Worm (Caenorhabditis elegans) whole organism, L1 larva: ENCODE measurements around the gene ham-3.

Experiments used
- C34B4.2 ChIP-seq: sonication (generic microtip); optimal IDR thresholded peaks from 2 replicates; lab custom pipeline; 2017; ENCODE audit warnings: mild to moderate bottlenecking, missing genetic modification characterization, missing compliant biosample characterization
- alr-1 ChIP-seq: fragments of 200-800 bp; sonication (Bioruptor generic); optimal IDR thresholded peaks from 2 replicates; lab custom pipeline; 2018; ENCODE audit warnings: borderline replicate concordance, mild to moderate bottlenecking, missing genetic modification characterization, missing compliant biosample characterization
- blmp-1 ChIP-seq: fragments of 150-350 bp; optimal IDR thresholded peaks from 2 replicates; lab custom pipeline; 2014; ENCODE audit warnings: missing biosample characterization, missing genetic modification characterization
- ceh-63 ChIP-seq: fragments of 200-800 bp; sonication (Bioruptor generic); optimal IDR thresholded peaks from 2 replicates; lab custom pipeline; 2018; ENCODE audit warnings: mild to moderate bottlenecking, missing genetic modification characterization, missing compliant biosample characterization
- ceh-8 ChIP-seq: fragments of 200-800 bp; sonication (Bioruptor generic); optimal IDR thresholded peaks from 2 replicates; lab custom pipeline; 2018; ENCODE audit warnings: mild to moderate bottlenecking, missing genetic modification characterization, moderate library complexity, missing compliant biosample characterization
- ceh-82 ChIP-seq, 3 experiments: fragments of 150-350 bp in 1 of 3; sonication (generic microtip) in 2 of 3; optimal IDR thresholded peaks; 2 replicates each; lab custom pipeline; 2014 to 2017; ENCODE audit warnings: missing biosample characterization in 3 of 3, missing genetic modification characterization in 3 of 3
- ceh-90 ChIP-seq: sonication (generic microtip); optimal IDR thresholded peaks from 2 replicates; lab custom pipeline; 2016; ENCODE audit warnings: missing genetic modification characterization, missing compliant biosample characterization
- dpl-1 ChIP-seq, 3 experiments: fragments of 150-350 bp in 2 of 3; sonication (generic microtip) in 1 of 3; optimal IDR thresholded peaks; 2 replicates each; lab custom pipeline; 2014 to 2017; ENCODE audit warnings: missing biosample characterization in 3 of 3, missing genetic modification characterization in 3 of 3, missing genetic modification reagents in 3 of 3
- efl-1 ChIP-seq, 4 experiments: fragments of 150-350 bp; optimal IDR thresholded peaks in 3 of 4; peaks in 1 of 4; 1 replicate in 1 of 4; 2 replicates in 3 of 4; lab custom pipeline; 2014; ENCODE audit warnings: missing biosample characterization in 2 of 4, missing genetic modification characterization in 2 of 4, missing genetic modification reagents in 2 of 4
- elt-2 ChIP-seq: sonication (generic microtip); optimal IDR thresholded peaks from 2 replicates; lab custom pipeline; 2016; ENCODE audit warnings: missing genetic modification characterization, mild to moderate bottlenecking, inconsistent platforms, missing compliant biosample characterization, missing genetic modification reagents
- fkh-10 ChIP-seq: sonication (generic microtip); optimal IDR thresholded peaks from 2 replicates; lab custom pipeline; 2017; ENCODE audit warnings: missing biosample characterization, missing genetic modification reagents, missing genetic modification characterization
- fkh-8 ChIP-seq: sonication (generic microtip); optimal IDR thresholded peaks from 2 replicates; lab custom pipeline; 2016; ENCODE audit warnings: mild to moderate bottlenecking, missing genetic modification characterization, missing compliant biosample characterization
- fos-1 ChIP-seq: fragments of 150-350 bp; optimal IDR thresholded peaks from 2 replicates; lab custom pipeline; 2014; ENCODE audit warnings: missing biosample characterization, missing genetic modification characterization
- hlh-17 ChIP-seq: fragments of 200-800 bp; sonication (Bioruptor generic); optimal IDR thresholded peaks from 2 replicates; lab custom pipeline; 2018; ENCODE audit warnings: missing genetic modification characterization, mild to moderate bottlenecking, missing compliant biosample characterization, moderate library complexity, borderline replicate concordance
- irx-1 ChIP-seq: sonication (generic microtip); optimal IDR thresholded peaks from 2 replicates; lab custom pipeline; 2016; ENCODE audit warnings: missing genetic modification characterization, missing compliant biosample characterization
- jun-1 ChIP-seq: fragments of 150-350 bp; optimal IDR thresholded peaks from 2 replicates; lab custom pipeline; 2014; ENCODE audit warnings: missing biosample characterization, missing genetic modification reagents, missing genetic modification characterization
- lin-14 ChIP-seq: fragments of 200-800 bp; sonication (Bioruptor generic); optimal IDR thresholded peaks from 2 replicates; lab custom pipeline; 2018; ENCODE audit warnings: mild to moderate bottlenecking, missing genetic modification characterization, moderate library complexity, missing compliant biosample characterization
- lin-15B ChIP-seq: fragments of 150-350 bp; sonication (generic microtip); optimal IDR thresholded peaks from 3 replicates; lab custom pipeline; 2014; ENCODE audit warnings: missing biosample characterization, missing genetic modification characterization
- lin-35 ChIP-seq, 2 experiments: fragments of 150-350 bp; optimal IDR thresholded peaks; 2 replicates each; lab custom pipeline; 2014; ENCODE audit warnings: missing biosample characterization in 2 of 2, missing genetic modification characterization in 2 of 2, missing genetic modification reagents in 2 of 2
- lin-39 ChIP-seq: fragments of 150-350 bp; optimal IDR thresholded peaks from 2 replicates; lab custom pipeline; 2014; ENCODE audit warnings: missing biosample characterization, missing genetic modification reagents, missing genetic modification characterization
- lsy-2 ChIP-seq, 2 experiments: fragments of 150-350 bp; optimal IDR thresholded peaks; 2 replicates each; lab custom pipeline; 2014; ENCODE audit warnings: missing biosample characterization in 2 of 2, missing genetic modification characterization in 2 of 2
- mdl-1 ChIP-seq, 2 experiments: fragments of 150-350 bp; optimal IDR thresholded peaks; 2 replicates each; lab custom pipeline; 2014 to 2017; ENCODE audit warnings: missing biosample characterization in 2 of 2, missing genetic modification characterization in 2 of 2, inconsistent platforms in 1 of 2
- mep-1 ChIP-seq: fragments of 150-350 bp; optimal IDR thresholded peaks from 2 replicates; lab custom pipeline; 2014; ENCODE audit warnings: missing biosample characterization, missing genetic modification characterization
- nhr-11 ChIP-seq: fragments of 150-350 bp; optimal IDR thresholded peaks from 2 replicates; lab custom pipeline; 2014; ENCODE audit warnings: missing biosample characterization, missing genetic modification characterization
- nhr-12 ChIP-seq: sonication (generic microtip); optimal IDR thresholded peaks from 2 replicates; lab custom pipeline; 2017; ENCODE audit warnings: missing biosample characterization, missing genetic modification characterization
- nhr-19 ChIP-seq: fragments of 200-800 bp; sonication (Bioruptor generic); conservative IDR thresholded peaks from 2 replicates; pipeline ENCODE4 v1.3.6; 2022; ENCODE audit warnings: missing genetic modification characterization, missing compliant biosample characterization
- pag-3 ChIP-seq: sonication (generic microtip); optimal IDR thresholded peaks from 2 replicates; lab custom pipeline; 2017; ENCODE audit warnings: missing genetic modification characterization, mild to moderate bottlenecking, missing compliant biosample characterization, antibody characterized with exemption, borderline replicate concordance; ENCODE audit not compliant: insufficient read depth
- pax-3 ChIP-seq: fragments of 200-800 bp; sonication (Bioruptor generic); optimal IDR thresholded peaks from 2 replicates; lab custom pipeline; 2018; ENCODE audit warnings: mild to moderate bottlenecking, missing genetic modification characterization, moderate library complexity, missing compliant biosample characterization
- pqm-1 ChIP-seq: sonication (generic microtip); optimal IDR thresholded peaks from 3 replicates; lab custom pipeline; 2017; ENCODE audit warnings: missing biosample characterization, missing genetic modification characterization
- rnt-1 ChIP-seq: sonication (generic microtip); optimal IDR thresholded peaks from 2 replicates; lab custom pipeline; 2016; ENCODE audit warnings: mild to moderate bottlenecking, missing genetic modification characterization, moderate library complexity, missing compliant biosample characterization
- skn-1 ChIP-seq: fragments of 150-350 bp; optimal IDR thresholded peaks from 2 replicates; lab custom pipeline; 2014; ENCODE audit warnings: missing biosample characterization, missing genetic modification characterization
- sox-4 ChIP-seq: sonication (generic microtip); optimal IDR thresholded peaks from 2 replicates; lab custom pipeline; 2016; ENCODE audit warnings: missing genetic modification characterization, missing compliant biosample characterization
- sptf-1 ChIP-seq: fragments of 150-350 bp; optimal IDR thresholded peaks from 2 replicates; lab custom pipeline; 2014; ENCODE audit warnings: missing biosample characterization, missing genetic modification characterization
- sup-37 ChIP-seq: fragments of 200-800 bp; sonication (Bioruptor generic); optimal IDR thresholded peaks from 2 replicates; lab custom pipeline; 2018; ENCODE audit warnings: mild to moderate bottlenecking, missing genetic modification characterization, missing compliant biosample characterization
- swsn-7 ChIP-seq: sonication (generic microtip); optimal IDR thresholded peaks from 2 replicates; lab custom pipeline; 2016; ENCODE audit warnings: missing genetic modification characterization, missing compliant biosample characterization
- tbx-2 ChIP-seq: sonication (generic microtip); optimal IDR thresholded peaks from 2 replicates; lab custom pipeline; 2016; ENCODE audit warnings: missing genetic modification characterization, missing compliant biosample characterization
- tlp-1 ChIP-seq: fragments of 150-350 bp; optimal IDR thresholded peaks from 2 replicates; lab custom pipeline; 2014; ENCODE audit warnings: missing biosample characterization, missing genetic modification characterization
- unc-30 ChIP-seq: sonication (generic microtip); optimal IDR thresholded peaks from 2 replicates; lab custom pipeline; 2017; ENCODE audit warnings: missing biosample characterization, missing genetic modification characterization
- unc-62 ChIP-seq: fragments of 150-350 bp; optimal IDR thresholded peaks from 2 replicates; lab custom pipeline; 2014; ENCODE audit warnings: missing biosample characterization, missing genetic modification reagents, missing genetic modification characterization
- unc-86 ChIP-seq: sonication (generic microtip); optimal IDR thresholded peaks from 2 replicates; lab custom pipeline; 2016; ENCODE audit warnings: missing genetic modification characterization, missing compliant biosample characterization
- xbp-1 ChIP-seq: sonication (generic microtip); optimal IDR thresholded peaks from 2 replicates; lab custom pipeline; 2016; ENCODE audit warnings: missing genetic modification characterization, missing compliant biosample characterization
- zip-4 ChIP-seq: fragments of 200-800 bp; sonication (Bioruptor generic); optimal IDR thresholded peaks from 2 replicates; lab custom pipeline; 2018; ENCODE audit warnings: mild to moderate bottlenecking, missing genetic modification characterization, moderate library complexity, missing compliant biosample characterization
- ztf-4 ChIP-seq: fragments of 150-350 bp; optimal IDR thresholded peaks from 2 replicates; lab custom pipeline; 2014; ENCODE audit warnings: missing biosample characterization, missing genetic modification characterization

ham-3 gene

DNA sequence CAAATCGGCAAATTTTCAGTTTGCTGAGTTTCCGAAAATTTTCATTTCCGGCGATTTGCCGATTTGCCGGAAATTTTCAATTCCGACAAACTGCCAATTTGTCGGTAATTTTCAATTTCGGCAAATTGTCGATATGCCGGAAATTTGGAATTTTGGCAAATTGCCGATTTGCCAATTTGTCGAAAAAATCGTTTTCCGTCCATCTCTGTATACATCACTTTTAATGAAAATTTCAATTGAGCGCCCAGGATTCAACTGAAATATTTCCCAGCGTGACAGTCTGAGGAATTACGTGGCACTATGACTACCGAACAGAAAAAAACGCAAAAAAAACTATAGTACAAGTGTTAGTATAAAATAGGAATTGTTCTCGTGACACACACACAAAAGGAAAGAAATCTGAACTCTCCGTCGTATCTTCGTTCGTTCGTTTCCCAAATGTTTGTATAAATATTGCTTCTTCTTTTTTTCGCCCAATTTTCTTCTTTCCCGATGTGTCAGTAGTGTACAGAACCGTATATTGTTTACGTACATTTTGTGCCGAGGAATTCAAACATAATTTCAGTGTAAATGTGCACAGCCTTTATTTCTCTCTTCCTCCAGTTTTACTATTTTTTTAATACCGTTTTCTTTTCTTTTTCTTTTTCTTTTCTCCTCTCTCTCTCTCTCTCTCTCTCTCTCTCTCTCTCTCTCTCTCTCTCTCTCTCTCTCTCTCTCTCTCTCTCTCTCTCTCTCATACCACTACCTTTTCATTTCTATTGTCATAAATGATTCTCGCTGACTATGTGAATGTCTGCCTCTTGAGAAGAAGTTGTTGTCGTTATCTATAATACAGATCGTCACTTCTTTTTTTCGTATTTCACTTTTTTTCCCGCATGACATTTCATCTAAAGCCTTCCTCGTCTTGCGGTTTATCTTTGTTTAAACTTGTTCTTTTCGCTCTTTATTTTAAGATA is 12.2 kb downstream of the ham-3 start (continued):
- TF ChIP-seq efl-1 (optimal IDR thresholded peaks at IDR 0.05; lab: Kevin White, UChicago) = peak; percentile 34 to 35
- peak in 1 of 2 experiments; percentile 91 for TF ChIP-seq efl-1 (GFP tag; optimal IDR thresholded peaks at IDR 0.05 in 1 of 2; lab: Kevin White, UChicago)
- TF ChIP-seq nhr-11 (tag; lab: Kevin White, UChicago) = no peak
- no peak for TF ChIP-seq lin-15B (tag; lab: Kevin White, UChicago)
- no peak for TF ChIP-seq sup-37 (GFP tag; lab: Kevin White, UChicago)
- no peak for TF ChIP-seq jun-1 (tag; lab: Kevin White, UChicago)
- no peak for TF ChIP-seq zip-4 (GFP tag; lab: Kevin White, UChicago)
- no peak for TF ChIP-seq ceh-8

DNA sequence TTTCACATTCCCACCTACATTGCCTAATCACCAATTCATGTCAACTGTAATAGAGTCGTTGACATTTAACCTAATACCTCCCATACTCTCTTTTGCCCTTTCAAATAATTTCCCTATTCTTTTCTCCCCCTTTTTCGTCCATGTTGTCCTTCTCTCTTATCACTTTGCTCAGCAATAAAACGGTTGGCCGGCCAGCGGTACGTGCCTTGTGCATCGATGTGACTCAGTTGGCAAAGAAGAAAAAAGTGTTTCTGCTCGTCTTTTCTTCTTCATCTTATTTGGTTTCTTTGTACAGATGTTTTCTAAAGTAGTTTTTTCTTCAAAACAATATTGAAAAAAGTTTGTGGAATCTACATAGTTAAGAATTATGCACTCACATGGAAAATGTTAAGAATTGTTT is 13.9 kb downstream of the ham-3 start:
- no peak for TF ChIP-seq unc-30 (tag; lab: Kevin White, UChicago)
- peak; percentile 13 for TF ChIP-seq pqm-1 (tag; lab: Kevin White, UChicago)

DNA sequence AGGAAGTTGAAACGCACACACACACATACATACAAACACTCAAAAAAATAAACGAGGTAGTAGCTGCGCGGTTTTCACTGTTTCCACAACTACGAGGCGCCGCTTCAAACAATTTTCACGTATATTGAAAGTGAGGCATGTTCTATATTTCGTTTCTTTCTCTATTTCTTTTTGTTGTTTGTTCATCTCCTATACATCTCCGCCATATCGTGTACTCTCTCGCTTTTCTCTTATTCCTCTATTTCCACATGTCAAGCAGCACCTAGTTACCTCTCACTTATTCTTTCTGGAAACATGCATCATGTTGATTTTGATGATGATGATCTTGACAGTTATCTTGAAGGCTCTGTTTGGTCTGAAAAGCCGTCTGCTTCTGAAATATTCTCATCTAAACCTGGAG is 16.2 kb downstream of the ham-3 start, which contains the start of gene ZK1128.7:
ZK1128.7 (plus strand) TSS at position 229 of the 400 bp plus-strand sequence.
- TF ChIP-seq lsy-2 (tag; optimal IDR thresholded peaks at IDR 0.05; lab: Kevin White, UChicago) (peak in 1 of 2 experiments; percentile 16), pag-3 (tag; lab: Kevin White, UChicago) (no peak), fos-1 (no peak), lin-39 (tag; lab: Kevin White, UChicago) (no peak), zip-4 (GFP tag; lab: Kevin White, UChicago) (no peak), lin-14 (GFP tag; lab: Kevin White, UChicago) (peak; percentile 32), unc-86 (tag; lab: Kevin White, UChicago) (no peak), jun-1 (tag; lab: Kevin White, UChicago) (no peak), fkh-8 (tag; lab: Kevin White, UChicago) (peak; percentile 5), ceh-82 (tag; optimal IDR thresholded peaks at IDR 0.05; lab: Kevin White, UChicago) (no peak), sptf-1 (tag; lab: Kevin White, UChicago) (no peak), ceh-8 (no peak), lin-35 (GFP tag; optimal IDR thresholded peaks at IDR 0.05; lab: Kevin White, UChicago) (peak in 1 of 2 experiments; percentile 7), ztf-4 (tag; lab: Kevin White, UChicago) (no peak), blmp-1 (tag; lab: Kevin White, UChicago) (peak; percentile 81), dpl-1 (GFP tag; optimal IDR thresholded peaks at IDR 0.05; lab: Kevin White, UChicago) (no peak), alr-1 (tag; lab: Kevin White, UChicago) (no peak), ceh-63 (GFP tag; lab: Kevin White, UChicago) (no peak), sox-4 (tag; lab: Kevin White, UChicago) (no peak), mdl-1 (tag; optimal IDR thresholded peaks at IDR 0.05; lab: Kevin White, UChicago) (no peak), C34B4.2 (tag; lab: Kevin White, UChicago) (no peak), swsn-7 (tag; lab: Kevin White, UChicago) (no peak), tlp-1 (tag; lab: Kevin White, UChicago) (no peak), rnt-1 (tag; lab: Kevin White, UChicago) (no peak), lin-15B (tag; lab: Kevin White, UChicago) (no peak), hlh-17 (GFP tag; lab: Kevin White, UChicago) (no peak), xbp-1 (tag; lab: Kevin White, UChicago) (no peak), unc-62 (GFP tag; lab: Kevin White, UChicago) (no peak), mep-1 (tag; lab: Kevin White, UChicago) (no peak), elt-2 (tag; lab: Kevin White, UChicago) (no peak), pax-3 (no peak), tbx-2 (tag; lab: Kevin White, UChicago) (no peak), nhr-12 (tag; lab: Kevin White, UChicago) (no peak), efl-1 (optimal IDR thresholded peaks at IDR 0.05; lab: Kevin White, UChicago) (peak in 1 of 2 experiments; percentile 19), efl-1 (GFP tag; optimal IDR thresholded peaks at IDR 0.05 in 1 of 2; lab: Kevin White, UChicago) (peak in 1 of 2 experiments; percentile 48), skn-1 (tag; lab: Kevin White, UChicago) (no peak), fkh-10 (GFP tag; lab: Kevin White, UChicago) (no peak), nhr-19 (GFP tag; lab: Robert Waterston, UW) (no peak), irx-1 (peak; percentile 10), ceh-90 (no peak)
- TF ChIP-seq, all 84 proteins: peak for 7
